Worm (Caenorhabditis elegans): Measurements from ENCODE around the gene F55A11.6.

DNA sequence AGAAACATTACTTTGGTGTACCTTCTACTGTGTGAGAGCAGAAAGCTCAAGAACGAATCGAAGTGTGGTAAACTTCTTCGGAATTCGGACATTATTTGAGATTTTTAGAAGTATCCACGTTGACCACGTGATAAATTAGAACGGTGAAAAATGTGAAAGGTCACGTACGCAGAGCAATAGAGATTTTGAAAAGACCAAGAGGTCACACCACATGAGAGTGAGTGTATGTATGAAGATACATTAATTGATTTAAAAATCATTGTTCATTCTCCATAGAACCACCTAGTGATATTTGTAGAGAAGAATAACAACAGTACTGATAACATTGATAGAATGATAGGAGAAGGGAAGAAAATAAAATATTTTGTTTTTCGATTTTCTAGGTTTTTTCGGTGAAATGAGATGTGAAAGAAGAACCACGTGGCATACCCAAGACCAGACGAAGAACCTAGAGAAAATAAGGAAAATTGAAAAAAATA is 45.9 kb downstream of the F55A11.6 start, which contains the start of gene pyc-1:
- TF ChIP-seq lin-13 (tag; optimal IDR thresholded peaks at IDR 0.05) (no peak), nhr-28 (tag; optimal IDR thresholded peaks at IDR 0.05) (no peak), nhr-76 (tag; optimal IDR thresholded peaks at IDR 0.05) (no peak), ztf-11 (tag; optimal IDR thresholded peaks at IDR 0.05) (no peak), sptf-1 (tag; optimal IDR thresholded peaks at IDR 0.05) (no peak), unc-39 (tag; optimal IDR thresholded peaks at IDR 0.05) (no peak), bed-3 (GFP tag; optimal IDR thresholded peaks at IDR 0.05) (no peak), pha-4 (tag; optimal IDR thresholded peaks at IDR 0.05) (no peak), hlh-1 (tag; optimal IDR thresholded peaks at IDR 0.05) (no peak), mep-1 (tag; optimal IDR thresholded peaks at IDR 0.05) (no peak), unc-62 (GFP tag; optimal IDR thresholded peaks at IDR 0.05) (no peak), nhr-237 (tag; optimal IDR thresholded peaks at IDR 0.05) (no peak)

All from whole organism, mixed stage, embryonic.